Fruit fly (Drosophila melanogaster) whole organism, embryonic: Measurements from ENCODE around the gene EMC5.
A peak's percentile ranks its signal among the peaks of the same experiment; 100 is the strongest.

Experiments
- Adf1 ChIP-seq: fragments of 200-800 bp; sonication (Bioruptor generic); IDR thresholded peaks from 2 replicates; pipeline ENCODE4 v1.3.6; 2022; ENCODE audit warnings: missing biosample characterization, missing genetic modification characterization
- CG10366 ChIP-seq: fragments of 200-800 bp; sonication (Bioruptor generic); IDR thresholded peaks from 2 replicates; pipeline ENCODE4 v1.3.6; 2022; ENCODE audit warnings: missing biosample characterization, missing genetic modification characterization
- CG10654 ChIP-seq: fragments of 200-800 bp; sonication (Bioruptor generic); optimal IDR thresholded peaks from 2 replicates; lab custom pipeline; 2016; ENCODE audit warnings: missing biosample characterization, missing genetic modification characterization
- CG12155 ChIP-seq: fragments of 200-800 bp; sonication (Bioruptor generic); optimal IDR thresholded peaks from 3 replicates; lab custom pipeline; 2016; ENCODE audit warnings: missing biosample characterization, missing genetic modification characterization
- CG13123 ChIP-seq: fragments of 200-800 bp; sonication (Bioruptor generic); optimal IDR thresholded peaks from 2 replicates; lab custom pipeline; 2016; ENCODE audit warnings: missing biosample characterization, missing genetic modification characterization
- CG14860 ChIP-seq: fragments of 200-800 bp; sonication (Bioruptor generic); IDR thresholded peaks from 3 replicates; pipeline ENCODE4 v1.3.6; 2022; ENCODE audit warnings: missing biosample characterization, missing genetic modification characterization; ENCODE audit not compliant: partially characterized antibody
- CG15073 ChIP-seq: fragments of 200-800 bp; sonication (Bioruptor generic); optimal IDR thresholded peaks from 2 replicates; lab custom pipeline; 2016; ENCODE audit warnings: missing biosample characterization, missing genetic modification characterization
- CG15269 ChIP-seq: fragments of 200-800 bp; sonication (Bioruptor generic); optimal IDR thresholded peaks from 2 replicates; lab custom pipeline; 2018; ENCODE audit warnings: missing biosample characterization, mild to moderate bottlenecking, missing genetic modification characterization, moderate library complexity
- CG15601 ChIP-seq: fragments of 200-800 bp; sonication (Bioruptor generic); optimal IDR thresholded peaks from 3 replicates; lab custom pipeline; 2019; ENCODE audit warnings: missing biosample characterization, mild to moderate bottlenecking, missing genetic modification characterization, moderate library complexity
- CG17328 ChIP-seq: fragments of 200-800 bp; sonication (Bioruptor generic); IDR thresholded peaks from 2 replicates; pipeline ENCODE4 v1.3.6; 2022; ENCODE audit warnings: missing biosample characterization, missing genetic modification characterization
- CG17612 ChIP-seq: fragments of 200-800 bp; sonication (Bioruptor generic); IDR thresholded peaks from 2 replicates; pipeline ENCODE4 v1.3.6; 2022; ENCODE audit warnings: missing biosample characterization, missing genetic modification characterization
- CG18599 ChIP-seq: fragments of 200-800 bp; sonication (Bioruptor generic); optimal IDR thresholded peaks from 3 replicates; lab custom pipeline; 2017; ENCODE audit warnings: missing biosample characterization, missing genetic modification characterization, mild to moderate bottlenecking, moderate library complexity, missing genetic modification reagents
- CG3065 ChIP-seq: fragments of 200-800 bp; sonication (Bioruptor generic); optimal IDR thresholded peaks from 2 replicates; lab custom pipeline; 2016; ENCODE audit warnings: missing biosample characterization, missing genetic modification characterization
- CG31224 ChIP-seq: fragments of 200-800 bp; sonication (Bioruptor generic); IDR thresholded peaks from 2 replicates; pipeline ENCODE4 v1.3.6; 2022; ENCODE audit warnings: missing biosample characterization, missing genetic modification characterization
- CG3163 ChIP-seq: fragments of 200-800 bp; sonication (Bioruptor generic); optimal IDR thresholded peaks from 3 replicates; lab custom pipeline; 2016; ENCODE audit warnings: missing biosample characterization, missing genetic modification characterization
- CG33213 ChIP-seq: fragments of 200-800 bp; sonication (Bioruptor generic); optimal IDR thresholded peaks from 3 replicates; lab custom pipeline; 2016; ENCODE audit warnings: missing biosample characterization, missing genetic modification characterization
- CG3995 ChIP-seq: fragments of 200-800 bp; sonication (Bioruptor generic); optimal IDR thresholded peaks from 3 replicates; lab custom pipeline; 2016; ENCODE audit warnings: missing biosample characterization, missing genetic modification characterization
- CG4360 ChIP-seq: fragments of 200-800 bp; sonication (Bioruptor generic); IDR thresholded peaks from 2 replicates; pipeline ENCODE4 v1.3.6; 2022; ENCODE audit warnings: missing biosample characterization, missing genetic modification characterization
- CG5953 ChIP-seq: fragments of 200-800 bp; sonication (Bioruptor generic); IDR thresholded peaks from 2 replicates; pipeline ENCODE4 v1.3.6; 2022; ENCODE audit warnings: missing biosample characterization, missing genetic modification characterization
- CG6175 ChIP-seq: fragments of 200-800 bp; sonication (Bioruptor generic); IDR thresholded peaks from 3 replicates; pipeline ENCODE4 v1.3.6; 2022; ENCODE audit warnings: missing biosample characterization, missing genetic modification characterization
- CG8089 ChIP-seq: fragments of 200-800 bp; sonication (Bioruptor generic); optimal IDR thresholded peaks from 3 replicates; lab custom pipeline; 2016; ENCODE audit warnings: missing biosample characterization, missing genetic modification characterization
- CG8944 ChIP-seq: fragments of 200-800 bp; sonication (Bioruptor generic); optimal IDR thresholded peaks from 3 replicates; lab custom pipeline; 2016; ENCODE audit warnings: missing biosample characterization, missing genetic modification characterization
- CkIIα-i1 ChIP-seq: fragments of 200-800 bp; sonication (Bioruptor generic); IDR thresholded peaks from 2 replicates; pipeline ENCODE4 v1.3.6; 2022; ENCODE audit warnings: missing biosample characterization, missing genetic modification characterization
- D19A ChIP-seq: fragments of 200-800 bp; optimal IDR thresholded peaks from 3 replicates; lab custom pipeline; 2019; ENCODE audit warnings: missing biosample characterization, mild to moderate bottlenecking, missing genetic modification characterization, moderate library complexity
- Dip2 ChIP-seq: fragments of 200-800 bp; sonication (Bioruptor generic); IDR thresholded peaks from 2 replicates; pipeline ENCODE4 v1.3.6; 2022; ENCODE audit warnings: missing biosample characterization, missing genetic modification characterization
- Dref ChIP-seq: fragments of 200-800 bp; sonication (Bioruptor generic); IDR thresholded peaks from 2 replicates; pipeline ENCODE4 v1.3.6; 2022; ENCODE audit warnings: missing biosample characterization, missing genetic modification characterization
- Fer3 ChIP-seq: fragments of 200-800 bp; sonication (Bioruptor generic); optimal IDR thresholded peaks from 2 replicates; lab custom pipeline; 2018; ENCODE audit warnings: missing biosample characterization, mild to moderate bottlenecking, missing genetic modification characterization, moderate library complexity
- Hmx ChIP-seq: fragments of 200-800 bp; sonication (Bioruptor generic); optimal IDR thresholded peaks from 2 replicates; lab custom pipeline; 2016; ENCODE audit warnings: missing biosample characterization, missing genetic modification characterization
- Jarid2 ChIP-seq: fragments of 200-800 bp; sonication (Bioruptor generic); optimal IDR thresholded peaks from 3 replicates; lab custom pipeline; 2017; ENCODE audit warnings: mild to moderate bottlenecking, missing biosample characterization, missing genetic modification reagents, missing genetic modification characterization
- Lhr ChIP-seq: fragments of 200-800 bp; sonication (Bioruptor generic); optimal IDR thresholded peaks from 3 replicates; lab custom pipeline; 2017; ENCODE audit warnings: mild to moderate bottlenecking, missing biosample characterization, missing genetic modification reagents, missing genetic modification characterization
- NfI ChIP-seq: fragments of 200-800 bp; sonication (Bioruptor generic); optimal IDR thresholded peaks from 3 replicates; lab custom pipeline; 2018; ENCODE audit warnings: missing biosample characterization, mild to moderate bottlenecking, missing genetic modification characterization, moderate library complexity
- ac ChIP-seq: fragments of 200-800 bp; sonication (Bioruptor generic); optimal IDR thresholded peaks from 3 replicates; lab custom pipeline; 2017; ENCODE audit warnings: missing biosample characterization, mild to moderate bottlenecking, missing genetic modification characterization
- btn ChIP-seq: fragments of 200-800 bp; sonication (Bioruptor generic); optimal IDR thresholded peaks from 2 replicates; lab custom pipeline; 2016; ENCODE audit warnings: missing biosample characterization, missing genetic modification characterization
- disco-r ChIP-seq: fragments of 200-800 bp; sonication (Bioruptor generic); optimal IDR thresholded peaks from 2 replicates; lab custom pipeline; 2016; ENCODE audit warnings: missing biosample characterization, missing genetic modification characterization
- exex ChIP-seq: fragments of 200-800 bp; sonication (Bioruptor generic); optimal IDR thresholded peaks from 4 replicates; lab custom pipeline; 2018; ENCODE audit warnings: missing biosample characterization, mild to moderate bottlenecking, missing genetic modification characterization, moderate library complexity
- fd64A ChIP-seq: fragments of 200-800 bp; sonication (Bioruptor generic); optimal IDR thresholded peaks from 3 replicates; lab custom pipeline; 2018; ENCODE audit warnings: missing biosample characterization, mild to moderate bottlenecking, missing genetic modification characterization
- jumu ChIP-seq: fragments of 200-800 bp; sonication (Bioruptor generic); optimal IDR thresholded peaks from 3 replicates; lab custom pipeline; 2016; ENCODE audit warnings: missing biosample characterization, missing genetic modification characterization
- kah ChIP-seq: fragments of 200-800 bp; sonication (Bioruptor generic); optimal IDR thresholded peaks from 2 replicates; lab custom pipeline; 2018; ENCODE audit warnings: missing biosample characterization, mild to moderate bottlenecking, missing genetic modification characterization
- lbe ChIP-seq: fragments of 200-800 bp; sonication (Bioruptor generic); optimal IDR thresholded peaks from 2 replicates; lab custom pipeline; 2016; ENCODE audit warnings: missing biosample characterization, mild to moderate bottlenecking, missing genetic modification characterization
- lov ChIP-seq, 2 experiments: fragments of 200-800 bp in 1 of 2; fragments of >200 bp in 1 of 2; sonication (Bioruptor generic) in 1 of 2; IDR thresholded peaks in 1 of 2; optimal IDR thresholded peaks in 1 of 2; 2 replicates in 1 of 2; 3 replicates in 1 of 2; pipeline versions ENCODE4 v1.3.6 to Lab custom; 2017 to 2022; ENCODE audit warnings: missing biosample characterization in 1 of 2, missing genetic modification characterization in 1 of 2
- nau ChIP-seq: fragments of 200-800 bp; sonication (Bioruptor generic); optimal IDR thresholded peaks from 3 replicates; lab custom pipeline; 2017; ENCODE audit warnings: missing biosample characterization, mild to moderate bottlenecking, missing genetic modification characterization, missing genetic modification reagents
- onecut ChIP-seq: fragments of 200-800 bp; sonication (Bioruptor generic); IDR thresholded peaks from 2 replicates; pipeline ENCODE4 v1.3.6; 2022; ENCODE audit warnings: missing biosample characterization, missing genetic modification characterization
- peb ChIP-seq: fragments of 200-800 bp; sonication (Bioruptor generic); IDR thresholded peaks from 2 replicates; pipeline ENCODE4 v1.3.6; 2022; ENCODE audit warnings: missing biosample characterization, missing genetic modification characterization
- repo ChIP-seq: fragments of 200-800 bp; sonication (Bioruptor generic); optimal IDR thresholded peaks from 2 replicates; lab custom pipeline; 2016; ENCODE audit warnings: missing biosample characterization, missing genetic modification characterization
- row ChIP-seq: fragments of 200-800 bp; sonication (Bioruptor generic); IDR thresholded peaks from 3 replicates; pipeline ENCODE4 v1.3.6; 2022; ENCODE audit warnings: missing biosample characterization, missing genetic modification characterization
- salm ChIP-seq: fragments of 200-800 bp; sonication (Bioruptor generic); optimal IDR thresholded peaks from 2 replicates; lab custom pipeline; 2018; ENCODE audit warnings: missing biosample characterization, mild to moderate bottlenecking, missing genetic modification characterization
- sd ChIP-seq: fragments of 200-800 bp; sonication (Bioruptor generic); optimal IDR thresholded peaks from 3 replicates; lab custom pipeline; 2018; ENCODE audit warnings: missing biosample characterization, mild to moderate bottlenecking, missing genetic modification characterization, moderate library complexity
- sr ChIP-seq: fragments of 200-800 bp; sonication (Bioruptor generic); IDR thresholded peaks from 3 replicates; pipeline ENCODE4 v1.3.6; 2022; ENCODE audit warnings: missing biosample characterization, missing genetic modification characterization
- vnd ChIP-seq: fragments of 200-800 bp; sonication (Bioruptor generic); IDR thresholded peaks from 3 replicates; pipeline ENCODE4 v1.3.6; 2022; ENCODE audit warnings: missing biosample characterization, missing genetic modification characterization; ENCODE audit not compliant: partially characterized antibody
- yki ChIP-seq: fragments of >200 bp; optimal IDR thresholded peaks from 3 replicates; lab custom pipeline; 2018
- zf30C ChIP-seq: fragments of 200-800 bp; sonication (Bioruptor generic); optimal IDR thresholded peaks from 3 replicates; lab custom pipeline; 2018; ENCODE audit warnings: missing biosample characterization, mild to moderate bottlenecking, missing genetic modification characterization

The EMC5 gene

DNA sequence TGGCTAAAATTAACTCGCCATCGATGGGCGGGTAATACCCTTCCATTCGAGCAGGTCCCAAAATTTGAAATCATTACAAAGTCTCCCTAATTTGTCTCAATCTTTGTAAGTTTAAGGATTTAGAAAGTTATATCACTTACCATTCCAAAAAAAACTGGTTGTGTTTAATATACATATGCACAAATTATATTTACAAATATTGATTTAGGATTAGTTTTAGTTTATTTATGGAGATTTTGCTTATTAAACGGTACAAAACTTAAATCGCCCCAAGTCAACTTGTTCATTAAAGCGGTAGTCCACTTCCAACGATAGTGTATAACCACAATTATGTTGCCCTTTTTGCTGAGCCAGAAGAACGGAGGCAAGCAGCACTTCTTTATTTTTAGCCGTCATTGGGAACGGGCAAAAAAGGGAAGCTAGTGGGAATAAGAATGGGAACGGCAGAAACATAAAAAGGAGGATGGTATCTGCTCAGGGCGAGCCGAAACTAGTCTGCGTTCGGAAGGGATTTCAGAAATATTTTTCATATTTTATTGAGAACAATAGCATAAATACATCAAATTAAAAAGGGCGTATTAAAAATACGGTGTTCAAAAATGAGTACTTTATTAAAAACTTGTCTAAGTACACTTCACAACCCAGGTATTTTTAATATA, 39.3 kb upstream of the EMC5 start (continued):
- TF ChIP-seq CG3995 (GFP tag; lab: Kevin White, UChicago) (no peak), yki (no peak), peb (GFP tag; lab: Robert Waterston, UW) (peak; percentile 48; the same call in 1 of the 2 replicates), Fer3 (tag; lab: Kevin White, UChicago) (peak; percentile 27), CG15601 (tag; lab: Kevin White, UChicago) (peak; percentile 85), CG8944 (GFP tag; lab: Kevin White, UChicago) (no peak), disco-r (no peak), CG13123 (GFP tag; lab: Kevin White, UChicago) (no peak), Dref (GFP tag; lab: Robert Waterston, UW) (no peak), vnd (GFP tag; lab: Robert Waterston, UW) (no peak), nau (GFP tag; lab: Kevin White, UChicago) (no peak), onecut (GFP tag; lab: Robert Waterston, UW) (peak; percentile 44; the same call in 1 of the 2 replicates), zf30C (GFP tag; lab: Kevin White, UChicago) (no peak), CG8089 (GFP tag; lab: Kevin White, UChicago) (no peak), CG4360 (GFP tag; lab: Robert Waterston, UW) (no peak), D19A (tag; lab: Kevin White, UChicago) (peak; percentile 99), btn (GFP tag; lab: Kevin White, UChicago) (no peak), CG31224 (GFP tag; lab: Robert Waterston, UW) (peak; percentile 96), fd64A (GFP tag; lab: Kevin White, UChicago) (peak; percentile 2), CG10366 (GFP tag; lab: Robert Waterston, UW) (no peak), CG18599 (peak; percentile 50), jumu (peak; percentile 18), Adf1 (GFP tag; lab: Robert Waterston, UW) (no peak), Hmx (no peak), Lhr (GFP tag; lab: Kevin White, UChicago) (no peak), CG15269 (tag; lab: Kevin White, UChicago) (peak; percentile 40), ac (GFP tag; lab: Kevin White, UChicago) (no peak), CG5953 (GFP tag; lab: Robert Waterston, UW) (no peak), CG17328 (peak; percentile 50), CG14860 (GFP tag; lab: Robert Waterston, UW) (no peak), CG12155 (GFP tag; lab: Kevin White, UChicago) (no peak), exex (tag; lab: Kevin White, UChicago) (no peak), Dip2 (no peak), CG3065 (GFP tag; lab: Kevin White, UChicago) (no peak), lov (optimal IDR thresholded peaks at IDR 0.05; lab: Kevin White, UChicago) (no peak), lov (GFP tag; IDR thresholded peaks at IDR 0.05; lab: Robert Waterston, UW) (no peak), CG6175 (GFP tag; lab: Robert Waterston, UW) (no peak), CG10654 (GFP tag; lab: Kevin White, UChicago) (peak; percentile 33), lbe (GFP tag; lab: Kevin White, UChicago) (no peak), kah (peak; percentile 18), sd (tag; lab: Kevin White, UChicago) (no peak), CG33213 (GFP tag; lab: Kevin White, UChicago) (no peak), Jarid2 (GFP tag; lab: Kevin White, UChicago) (no peak), row (GFP tag; lab: Robert Waterston, UW) (peak; percentile 80), CG17612 (no peak), CkIIα-i1 (no peak), CG3163 (GFP tag; lab: Kevin White, UChicago) (no peak), repo (GFP tag; lab: Kevin White, UChicago) (no peak), NfI (GFP tag; lab: Kevin White, UChicago) (peak; percentile 73), CG15073 (GFP tag; lab: Kevin White, UChicago) (peak; percentile 37), salm (tag; lab: Kevin White, UChicago) (peak; percentile 70), sr (GFP tag; lab: Robert Waterston, UW) (no peak)
